Worm (Caenorhabditis elegans) whole organism, L2 larva: Measurements from ENCODE around the gene mps-2.

Experiments used
- ZK546.5 ChIP-seq: sonication (generic microtip); optimal IDR thresholded peaks from 2 replicates; lab custom pipeline; 2017; ENCODE audit warnings: missing biosample characterization, missing genetic modification characterization
- aly-2 ChIP-seq: fragments of 150-350 bp; optimal IDR thresholded peaks from 2 replicates; lab custom pipeline; 2014; ENCODE audit warnings: missing biosample characterization, missing genetic modification characterization
- ama-1 ChIP-seq: fragments of 150-350 bp; optimal IDR thresholded peaks from 2 replicates; lab custom pipeline; 2018; ENCODE audit warnings: inconsistent platforms
- blmp-1 ChIP-seq: sonication (generic microtip); optimal IDR thresholded peaks from 2 replicates; lab custom pipeline; 2017; ENCODE audit warnings: missing genetic modification characterization, mild to moderate bottlenecking, missing compliant biosample characterization, antibody characterized with exemption, moderate library complexity; ENCODE audit not compliant: insufficient read depth
- ceh-82 ChIP-seq: fragments of 150-350 bp; optimal IDR thresholded peaks from 2 replicates; lab custom pipeline; 2014; ENCODE audit warnings: missing biosample characterization, missing genetic modification characterization
- fos-1 ChIP-seq: fragments of 150-350 bp; optimal IDR thresholded peaks from 2 replicates; lab custom pipeline; 2014; ENCODE audit warnings: missing biosample characterization, missing genetic modification characterization
- nhr-12 ChIP-seq: fragments of 150-350 bp; optimal IDR thresholded peaks from 2 replicates; lab custom pipeline; 2014; ENCODE audit warnings: missing biosample characterization, missing genetic modification characterization
- nhr-237 ChIP-seq: fragments of 150-350 bp; optimal IDR thresholded peaks from 2 replicates; lab custom pipeline; 2014; ENCODE audit warnings: missing biosample characterization, missing genetic modification characterization
- snpc-4 ChIP-seq: fragments of 150-350 bp; optimal IDR thresholded peaks from 2 replicates; lab custom pipeline; 2014; ENCODE audit warnings: missing biosample characterization, missing genetic modification characterization
- zag-1 ChIP-seq: fragments of 150-350 bp; optimal IDR thresholded peaks from 2 replicates; lab custom pipeline; 2014; ENCODE audit warnings: missing biosample characterization, missing genetic modification characterization

DNA sequence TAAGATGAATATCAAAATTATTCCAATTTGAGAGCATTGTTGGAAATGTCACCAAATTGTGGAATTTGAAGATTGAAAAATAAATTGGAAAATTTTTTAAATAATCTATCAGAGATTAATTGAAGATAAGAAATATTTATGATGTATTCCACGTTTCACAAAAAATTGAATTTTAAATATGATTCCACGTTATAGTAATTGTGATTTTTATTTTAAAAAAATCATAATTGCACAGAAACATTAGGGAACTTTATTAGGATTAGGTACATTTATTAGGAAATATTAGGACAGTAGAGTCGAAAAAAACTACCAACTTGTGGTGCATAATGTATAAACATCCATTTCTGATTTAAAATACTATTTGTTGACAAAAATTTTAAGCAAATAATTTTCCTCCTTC, 17.4 kb downstream of the mps-2 start, which contains the start of gene B0432.11:
- TF ChIP-seq fos-1 (tag; lab: Kevin White, UChicago) (no peak), ama-1 (lab: Kevin White, UChicago) (no peak), nhr-237 (no peak), blmp-1 (tag; lab: Kevin White, UChicago) (no peak), aly-2 (no peak), ZK546.5 (tag; lab: Kevin White, UChicago) (no peak), nhr-12 (tag; lab: Kevin White, UChicago) (no peak), zag-1 (no peak), ceh-82 (tag; lab: Kevin White, UChicago) (no peak), snpc-4 (tag; lab: Kevin White, UChicago) (no peak)
